Worm (Caenorhabditis elegans): ENCODE measurements around the gene F16B12.7.

DNA sequence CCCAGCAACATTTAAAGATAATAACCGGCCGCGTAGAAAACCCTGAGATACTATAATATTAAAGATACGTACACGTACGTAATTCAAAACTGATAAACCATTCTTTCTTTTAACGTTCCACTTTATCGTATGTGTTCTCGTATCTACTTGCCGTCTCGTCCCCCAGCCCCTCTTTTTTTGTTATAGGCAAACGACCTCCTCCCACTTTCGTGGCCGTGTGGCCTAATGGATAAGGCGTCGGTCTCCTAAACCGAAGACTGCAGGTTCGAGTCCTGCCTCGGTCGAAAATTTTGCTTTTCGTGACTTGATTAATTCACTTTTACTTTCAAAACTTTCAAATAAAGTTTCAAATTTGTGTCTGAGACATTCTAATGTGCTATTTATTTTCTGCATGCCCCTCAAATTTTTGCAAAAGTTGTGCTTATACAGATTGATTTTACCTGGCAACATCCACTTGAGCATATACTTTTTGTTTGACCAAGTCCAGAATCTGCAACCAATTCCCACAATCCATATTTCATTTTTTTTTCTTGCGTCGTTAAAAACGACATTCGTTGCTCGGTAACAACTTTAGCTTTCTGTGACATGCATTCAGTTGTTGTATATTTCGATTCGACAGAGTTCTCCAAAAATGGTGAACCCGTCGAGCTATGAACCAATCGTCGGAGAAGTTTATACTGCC is 7.3 kb downstream of the F16B12.7 start, which contains the start of gene F28H6.7:
- TF ChIP-seq nhr-28 (tag; optimal IDR thresholded peaks at IDR 0.05) (no peak), lin-13 (tag; optimal IDR thresholded peaks at IDR 0.05) (peak; percentile 39), mls-2 (tag; optimal IDR thresholded peaks at IDR 0.05) (peak; percentile 97), snpc-4 (tag; optimal IDR thresholded peaks at IDR 0.05) (no peak), nhr-12 (tag; optimal IDR thresholded peaks at IDR 0.05) (no peak), unc-62 (GFP tag; optimal IDR thresholded peaks at IDR 0.05) (peak; percentile 40), ces-1 (GFP tag; optimal IDR thresholded peaks at IDR 0.05) (no peak), mep-1 (tag; optimal IDR thresholded peaks at IDR 0.05) (no peak), ham-2 (GFP tag; optimal IDR thresholded peaks at IDR 0.05) (peak; percentile 82), pha-4 (tag; optimal IDR thresholded peaks at IDR 0.05) (no peak), M03D4.4 (tag; optimal IDR thresholded peaks at IDR 0.05) (peak; percentile 95), ztf-11 (tag; optimal IDR thresholded peaks at IDR 0.05) (peak; percentile 32), lsy-2 (tag; optimal IDR thresholded peaks at IDR 0.05) (no peak), bed-3 (GFP tag; optimal IDR thresholded peaks at IDR 0.05) (peak; percentile 84)
